Worm (Caenorhabditis elegans) whole organism, young adult: Measurements from ENCODE around the gene F40E10.5.

ENCODE experiments used
- B0261.1 ChIP-seq: sonication (generic microtip); optimal IDR thresholded peaks from 2 replicates; lab custom pipeline; 2016; ENCODE audit warnings: mild to moderate bottlenecking, missing genetic modification characterization, moderate library complexity, missing compliant biosample characterization
- D2030.7 ChIP-seq: fragments of 200-800 bp; sonication (Bioruptor generic); IDR thresholded peaks from 2 replicates; pipeline ENCODE4 v1.3.6; 2022; ENCODE audit warnings: missing genetic modification reagents, missing genetic modification characterization, missing compliant biosample characterization
- F22D6.2 ChIP-seq: sonication (generic microtip); optimal IDR thresholded peaks from 2 replicates; lab custom pipeline; 2016; ENCODE audit warnings: mild to moderate bottlenecking, missing genetic modification characterization, missing compliant biosample characterization
- F23B12.7 ChIP-seq: sonication (generic microtip); optimal IDR thresholded peaks from 2 replicates; lab custom pipeline; 2017; ENCODE audit warnings: missing genetic modification characterization, mild to moderate bottlenecking, missing compliant biosample characterization, antibody characterized with exemption, moderate library complexity; ENCODE audit not compliant: insufficient read depth
- F57C9.4 ChIP-seq: sonication (generic microtip); optimal IDR thresholded peaks from 2 replicates; lab custom pipeline; 2017; ENCODE audit warnings: mild to moderate bottlenecking, missing genetic modification characterization, missing compliant biosample characterization
- Y56A3A.18 ChIP-seq: fragments of 200-800 bp; sonication (Bioruptor generic); IDR thresholded peaks from 2 replicates; pipeline ENCODE4 v1.3.6; 2022; ENCODE audit warnings: missing genetic modification reagents, missing genetic modification characterization, missing compliant biosample characterization
- ZK185.1 ChIP-seq: sonication (generic microtip); optimal IDR thresholded peaks from 2 replicates; lab custom pipeline; 2016; ENCODE audit warnings: mild to moderate bottlenecking, missing genetic modification characterization, missing compliant biosample characterization; ENCODE audit not compliant: poor library complexity, severe bottlenecking
- akir-1 ChIP-seq: fragments of 200-800 bp; sonication (Bioruptor generic); optimal IDR thresholded peaks from 2 replicates; lab custom pipeline; 2018; ENCODE audit warnings: mild to moderate bottlenecking, missing genetic modification characterization, moderate library complexity, missing compliant biosample characterization
- ama-1 ChIP-seq, 3 experiments: fragments of 150-350 bp in 1 of 3; sonication (generic microtip) in 2 of 3; optimal IDR thresholded peaks; 2 replicates each; lab custom pipeline; 2014 to 2018; ENCODE audit warnings: missing biosample characterization in 2 of 3, missing genetic modification characterization in 2 of 3, missing genetic modification reagents in 2 of 3
- aptf-2 ChIP-seq: fragments of 200-800 bp; sonication (Bioruptor generic); conservative IDR thresholded peaks from 2 replicates; pipeline ENCODE4 v1.3.6; 2022; ENCODE audit warnings: missing genetic modification reagents, missing genetic modification characterization, missing compliant biosample characterization
- aptf-3 ChIP-seq: fragments of 200-800 bp; sonication (Bioruptor generic); IDR thresholded peaks from 2 replicates; pipeline ENCODE4 v1.3.6; 2022; ENCODE audit warnings: missing genetic modification characterization, missing compliant biosample characterization
- attf-5 ChIP-seq: fragments of 200-800 bp; sonication (Bioruptor generic); optimal IDR thresholded peaks from 2 replicates; lab custom pipeline; 2018; ENCODE audit warnings: mild to moderate bottlenecking, missing genetic modification characterization, missing compliant biosample characterization
- bed-2 ChIP-seq: fragments of 200-800 bp; sonication (Bioruptor generic); IDR thresholded peaks from 2 replicates; pipeline ENCODE4 v1.3.6; 2022; ENCODE audit warnings: missing genetic modification reagents, missing genetic modification characterization, missing compliant biosample characterization
- die-1 ChIP-seq: sonication (generic microtip); optimal IDR thresholded peaks from 2 replicates; lab custom pipeline; 2016; ENCODE audit warnings: missing genotype, mild to moderate bottlenecking, missing genetic modification characterization, missing compliant biosample characterization
- dox-1 ChIP-seq: fragments of 200-800 bp; sonication (Bioruptor generic); IDR thresholded peaks from 2 replicates; pipeline ENCODE4 v1.3.6; 2022; ENCODE audit warnings: missing genetic modification reagents, missing genetic modification characterization, missing compliant biosample characterization
- egl-44 ChIP-seq: fragments of 200-800 bp; sonication (Bioruptor generic); IDR thresholded peaks from 2 replicates; pipeline ENCODE4 v1.3.6; 2022; ENCODE audit warnings: missing genetic modification reagents, missing genetic modification characterization, missing compliant biosample characterization
- ekl-4 ChIP-seq: fragments of 200-800 bp; sonication (Bioruptor generic); IDR thresholded peaks from 2 replicates; pipeline ENCODE4 v1.3.6; 2022; ENCODE audit warnings: missing genetic modification reagents, missing genetic modification characterization, missing compliant biosample characterization
- gei-17 ChIP-seq: fragments of 200-800 bp; sonication (Bioruptor generic); optimal IDR thresholded peaks from 2 replicates; lab custom pipeline; 2018; ENCODE audit warnings: mild to moderate bottlenecking, missing genetic modification characterization, missing compliant biosample characterization
- him-1 ChIP-seq: sonication (generic microtip); optimal IDR thresholded peaks from 2 replicates; lab custom pipeline; 2016; ENCODE audit warnings: missing genotype, missing genetic modification reagents, missing genetic modification characterization, missing compliant biosample characterization
- hmg-1.2 ChIP-seq: fragments of 200-800 bp; sonication (Bioruptor generic); IDR thresholded peaks from 2 replicates; pipeline ENCODE4 v1.3.6; 2022; ENCODE audit warnings: missing genetic modification reagents, missing genetic modification characterization, missing compliant biosample characterization
- let-526 ChIP-seq: fragments of 200-800 bp; sonication (Bioruptor generic); IDR thresholded peaks from 2 replicates; pipeline ENCODE4 v1.3.6; 2022; ENCODE audit warnings: missing genetic modification reagents, missing genetic modification characterization, missing compliant biosample characterization
- lir-1 ChIP-seq: fragments of 200-800 bp; sonication (Bioruptor generic); conservative IDR thresholded peaks from 2 replicates; pipeline ENCODE4 v1.3.6; 2022; ENCODE audit warnings: missing genetic modification reagents, missing genetic modification characterization, missing compliant biosample characterization
- madf-10 ChIP-seq: sonication (generic microtip); optimal IDR thresholded peaks from 2 replicates; lab custom pipeline; 2016; ENCODE audit warnings: mild to moderate bottlenecking, missing genetic modification characterization, missing compliant biosample characterization
- mel-28 ChIP-seq: sonication (generic microtip); optimal IDR thresholded peaks from 2 replicates; lab custom pipeline; 2016; ENCODE audit warnings: borderline replicate concordance, mild to moderate bottlenecking, missing genetic modification characterization, missing compliant biosample characterization
- mes-4 ChIP-seq: sonication (generic microtip); optimal IDR thresholded peaks from 2 replicates; lab custom pipeline; 2016; ENCODE audit warnings: missing genotype, missing genetic modification characterization, missing compliant biosample characterization
- nhr-90 ChIP-seq: sonication (generic microtip); optimal IDR thresholded peaks from 2 replicates; lab custom pipeline; 2016; ENCODE audit warnings: missing genotype, mild to moderate bottlenecking, missing genetic modification characterization, missing compliant biosample characterization
- pbrm-1 ChIP-seq: fragments of 200-800 bp; sonication (Bioruptor generic); IDR thresholded peaks from 2 replicates; pipeline ENCODE4 v1.3.6; 2022; ENCODE audit warnings: missing genetic modification reagents, missing genetic modification characterization, missing compliant biosample characterization
- rpc-1 ChIP-seq, 2 experiments: fragments of 150-350 bp in 1 of 2; sonication (generic microtip) in 1 of 2; optimal IDR thresholded peaks; 2 replicates each; lab custom pipeline; 2014 to 2018; ENCODE audit warnings: missing biosample characterization in 1 of 2, missing genetic modification characterization in 1 of 2, missing genetic modification reagents in 1 of 2, missing genotype in 1 of 2
- snpc-1.1 ChIP-seq: sonication (generic microtip); optimal IDR thresholded peaks from 2 replicates; lab custom pipeline; 2017; ENCODE audit warnings: missing genetic modification characterization, mild to moderate bottlenecking, missing compliant biosample characterization, antibody characterized with exemption, moderate library complexity, missing genotype, missing genetic modification reagents; ENCODE audit not compliant: insufficient read depth
- snpc-1.3 ChIP-seq: sonication (generic microtip); optimal IDR thresholded peaks from 2 replicates; lab custom pipeline; 2017; ENCODE audit warnings: missing genetic modification characterization, mild to moderate bottlenecking, missing compliant biosample characterization, antibody characterized with exemption, moderate library complexity, missing genotype, missing genetic modification reagents; ENCODE audit not compliant: insufficient read depth
- snpc-3.4 ChIP-seq: sonication (generic microtip); optimal IDR thresholded peaks from 2 replicates; lab custom pipeline; 2017; ENCODE audit warnings: missing genetic modification characterization, mild to moderate bottlenecking, missing compliant biosample characterization, antibody characterized with exemption, moderate library complexity, missing genotype, missing genetic modification reagents
- snpc-4 ChIP-seq, 5 experiments: fragments of 150-350 bp in 1 of 5; sonication (generic microtip) in 4 of 5; optimal IDR thresholded peaks; 2 replicates each; lab custom pipeline; 2014 to 2018; ENCODE audit warnings: missing genetic modification characterization in 5 of 5, missing biosample characterization in 3 of 5, antibody characterized with exemption in 2 of 5, mild to moderate bottlenecking in 2 of 5, missing compliant biosample characterization in 2 of 5, missing genotype in 2 of 5, moderate library complexity in 2 of 5, missing genetic modification reagents in 1 of 5
- ztf-22 ChIP-seq: fragments of 200-800 bp; sonication (Bioruptor generic); optimal IDR thresholded peaks from 2 replicates; lab custom pipeline; 2018; ENCODE audit warnings: mild to moderate bottlenecking, missing genetic modification characterization, moderate library complexity, missing compliant biosample characterization
- ztf-25 ChIP-seq: fragments of 200-800 bp; sonication (Bioruptor generic); IDR thresholded peaks from 2 replicates; pipeline ENCODE4 v1.3.6; 2022; ENCODE audit warnings: missing genetic modification reagents, missing genetic modification characterization, missing compliant biosample characterization
- ztf-6 ChIP-seq: fragments of 200-800 bp; sonication (Bioruptor generic); IDR thresholded peaks from 2 replicates; pipeline ENCODE4 v1.3.6; 2022; ENCODE audit warnings: missing genetic modification reagents, missing genetic modification characterization, missing compliant biosample characterization

Gene F40E10.5

ce11 chrX:14678983-14679382 is 22.6 kb upstream of the F40E10.5 start (continued):
- TF ChIP-seq aptf-2 (GFP tag; lab: Robert Waterston, UW) (no peak), ztf-25 (GFP tag; lab: Robert Waterston, UW) (0 out of 2 replicates have a peak, but pooled peaks have one; percentile 68), nhr-90 (tag; lab: Kevin White, UChicago) (peak; percentile 59), mel-28 (tag; lab: Kevin White, UChicago) (no peak), snpc-1.3 (peak; percentile 44), ZK185.1 (tag; lab: Kevin White, UChicago) (peak; percentile 1), bed-2 (GFP tag; lab: Robert Waterston, UW) (no peak), akir-1 (no peak), ekl-4 (no peak), snpc-4 (GFP tag; optimal IDR thresholded peaks at IDR 0.05; lab: Kevin White, UChicago) (peak; percentile 80), snpc-4 (tag; optimal IDR thresholded peaks at IDR 0.05; lab: Kevin White, UChicago) (peak in 1 of 4 experiments; percentile 83), madf-10 (tag; lab: Kevin White, UChicago) (peak; percentile 12), mes-4 (tag; lab: Kevin White, UChicago) (peak; percentile 34), aptf-3 (GFP tag; lab: Robert Waterston, UW) (no peak), ama-1 (optimal IDR thresholded peaks at IDR 0.05; lab: Kevin White, UChicago) (no peak), ama-1 (GFP tag; optimal IDR thresholded peaks at IDR 0.05; lab: Kevin White, UChicago) (peak in 1 of 2 experiments; percentile 40), ztf-6 (GFP tag; lab: Robert Waterston, UW) (no peak), pbrm-1 (0 out of 2 replicates have a peak, but pooled peaks have one; percentile 50), attf-5 (no peak), Y56A3A.18 (GFP tag; lab: Robert Waterston, UW) (peak; percentile 64; the same call in 1 of the 2 replicates), F57C9.4 (tag; lab: Kevin White, UChicago) (no peak), let-526 (GFP tag; lab: Robert Waterston, UW) (no peak), snpc-1.1 (tag; lab: Kevin White, UChicago) (peak; percentile 75), die-1 (tag; lab: Kevin White, UChicago) (peak; percentile 67), rpc-1 (optimal IDR thresholded peaks at IDR 0.05; lab: Kevin White, UChicago) (peak; percentile 83), rpc-1 (tag; optimal IDR thresholded peaks at IDR 0.05; lab: Kevin White, UChicago) (peak; percentile 91), B0261.1 (tag; lab: Kevin White, UChicago) (peak; percentile 71), snpc-3.4 (tag; lab: Kevin White, UChicago) (peak; percentile 46), dox-1 (GFP tag; lab: Robert Waterston, UW) (no peak), him-1 (tag; lab: Kevin White, UChicago) (peak; percentile 77), ztf-22 (GFP tag; lab: Kevin White, UChicago) (no peak), gei-17 (GFP tag; lab: Kevin White, UChicago) (no peak), D2030.7 (GFP tag; lab: Robert Waterston, UW) (peak; percentile 65), egl-44 (0 out of 2 replicates have a peak, but pooled peaks have one; percentile 21), lir-1 (no peak), F23B12.7 (tag; lab: Kevin White, UChicago) (peak; percentile 20), hmg-1.2 (GFP tag; lab: Robert Waterston, UW) (peak; percentile 40; the same call in 1 of the 2 replicates)
- TF ChIP-seq, all 124 proteins: peak for 26

- TF ChIP-seq F22D6.2 (no peak), snpc-4 (GFP tag; optimal IDR thresholded peaks at IDR 0.05; lab: Kevin White, UChicago) (no peak), snpc-4 (tag; optimal IDR thresholded peaks at IDR 0.05; lab: Kevin White, UChicago) (peak in 3 of 4 experiments; percentile 69 to 91 (median 88)), ztf-6 (GFP tag; lab: Robert Waterston, UW) (no peak)
Observed at ce11 chrX:14680474-14680873, 21.1 kb upstream of the F40E10.5 start.
